Fruit fly (Drosophila melanogaster): ENCODE data around the gene Prx1.

DNA sequence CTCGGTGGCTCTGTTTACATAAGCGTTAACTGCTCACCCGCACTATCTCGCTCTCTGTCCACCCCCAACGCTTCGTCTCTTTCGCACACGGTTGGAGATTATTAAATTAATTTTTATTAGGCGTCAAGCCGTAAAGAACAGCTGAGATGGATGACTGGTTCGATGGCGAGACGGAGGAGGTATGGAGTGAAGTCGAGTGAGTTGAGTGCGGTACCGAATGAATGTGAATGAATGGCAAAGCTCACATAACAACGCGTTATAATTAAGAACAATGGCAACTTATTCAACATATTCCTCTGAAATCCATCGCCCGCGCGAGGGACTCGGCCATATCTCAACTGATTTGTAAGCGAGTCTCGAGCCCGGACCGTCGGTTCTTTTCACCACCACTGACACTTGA lies 23.5 kb downstream of the Prx1 start:
- TF ChIP-seq pad (GFP tag; optimal IDR thresholded peaks at IDR 0.05) (no peak), Clk (GFP tag; optimal IDR thresholded peaks at IDR 0.05) (no peak), ovo (GFP tag; optimal IDR thresholded peaks at IDR 0.05) (no peak), CG7101 (tag; optimal IDR thresholded peaks at IDR 0.05) (no peak), Mnt (GFP tag; optimal IDR thresholded peaks at IDR 0.05) (no peak), toe (GFP tag; optimal IDR thresholded peaks at IDR 0.05) (no peak), CG7045 (GFP tag; optimal IDR thresholded peaks at IDR 0.05) (no peak)

Measured in whole organism, adult.